Worm (Caenorhabditis elegans): Measurements from ENCODE around the gene nspa-2.
A peak's percentile ranks its signal among the peaks of the same experiment; 100 is the strongest.

Gene nspa-2

ce11 chrV:14899545-14899944 lies 8.7 kb downstream of the nspa-2 start, which contains the start of gene H12D21.10:
Gene H12D21.10 (plus strand): TSS chrV:14899804.
- TF ChIP-seq peb-1 (tag; optimal IDR thresholded peaks at IDR 0.05) (no peak), fos-1 (tag; optimal IDR thresholded peaks at IDR 0.05) (no peak), dmd-4 (tag; optimal IDR thresholded peaks at IDR 0.05) (no peak), mbf-1 (tag; optimal IDR thresholded peaks at IDR 0.05) (no peak), zag-1 (tag; optimal IDR thresholded peaks at IDR 0.05) (no peak), ceh-16 (tag; optimal IDR thresholded peaks at IDR 0.05) (no peak), ZK546.5 (tag; optimal IDR thresholded peaks at IDR 0.05) (no peak), nhr-77 (tag; optimal IDR thresholded peaks at IDR 0.05) (no peak), mdl-1 (tag; optimal IDR thresholded peaks at IDR 0.05) (no peak), ztf-4 (tag; optimal IDR thresholded peaks at IDR 0.05) (no peak), Y55F3AM.14 (GFP tag; optimal IDR thresholded peaks at IDR 0.05) (no peak), lin-11 (tag; optimal IDR thresholded peaks at IDR 0.05) (no peak), unc-39 (tag; optimal IDR thresholded peaks at IDR 0.05) (no peak), C34F6.9 (tag; optimal IDR thresholded peaks at IDR 0.05) (no peak), unc-55 (GFP tag; optimal IDR thresholded peaks at IDR 0.05) (no peak), ztf-11 (tag; optimal IDR thresholded peaks at IDR 0.05) (no peak), nhr-12 (tag; optimal IDR thresholded peaks at IDR 0.05) (no peak), nhr-11 (tag; optimal IDR thresholded peaks at IDR 0.05) (no peak), elt-3 (tag; optimal IDR thresholded peaks at IDR 0.05) (no peak), nhr-25 (tag; optimal IDR thresholded peaks at IDR 0.05) (no peak)

ce11 chrV:14900905-14901304 lies 10.0 kb downstream of the nspa-2 start:
- TF ChIP-seq ceh-82 (tag; optimal IDR thresholded peaks at IDR 0.05) (no peak), mdl-1 (tag; optimal IDR thresholded peaks at IDR 0.05) (no peak), ztf-11 (tag; optimal IDR thresholded peaks at IDR 0.05) (no peak), nhr-23 (tag; optimal IDR thresholded peaks at IDR 0.05) (no peak), unc-55 (GFP tag; optimal IDR thresholded peaks at IDR 0.05) (no peak), elt-1 (tag; optimal IDR thresholded peaks at IDR 0.05) (no peak), aly-2 (tag; optimal IDR thresholded peaks at IDR 0.05) (no peak), nhr-237 (tag; optimal IDR thresholded peaks at IDR 0.05) (no peak), sem-4 (tag; optimal IDR thresholded peaks at IDR 0.05) (no peak), nhr-21 (tag; optimal IDR thresholded peaks at IDR 0.05) (no peak), snpc-4 (tag; optimal IDR thresholded peaks at IDR 0.05) (no peak), C34F6.9 (tag; optimal IDR thresholded peaks at IDR 0.05) (no peak), R02D3.7 (tag; optimal IDR thresholded peaks at IDR 0.05) (no peak), sma-3 (GFP tag; optimal IDR thresholded peaks at IDR 0.05) (no peak), nhr-25 (tag; optimal IDR thresholded peaks at IDR 0.05) (no peak), fos-1 (tag; optimal IDR thresholded peaks at IDR 0.05) (no peak), skn-1 (tag; optimal IDR thresholded peaks at IDR 0.05) (no peak)

- TF ChIP-seq unc-55 (GFP tag; optimal IDR thresholded peaks at IDR 0.05) (no peak), nhr-237 (tag; optimal IDR thresholded peaks at IDR 0.05) (no peak), ztf-11 (tag; optimal IDR thresholded peaks at IDR 0.05) (no peak), egl-27 (tag; optimal IDR thresholded peaks at IDR 0.05) (no peak), nhr-21 (tag; optimal IDR thresholded peaks at IDR 0.05) (no peak), zag-1 (tag; optimal IDR thresholded peaks at IDR 0.05) (no peak), nhr-6 (tag; optimal IDR thresholded peaks at IDR 0.05) (no peak), ZK546.5 (tag; optimal IDR thresholded peaks at IDR 0.05) (no peak), dmd-4 (tag; optimal IDR thresholded peaks at IDR 0.05) (no peak), nhr-23 (tag; optimal IDR thresholded peaks at IDR 0.05) (no peak), crh-2 (tag; optimal IDR thresholded peaks at IDR 0.05) (no peak), mdl-1 (tag; optimal IDR thresholded peaks at IDR 0.05) (no peak), nhr-11 (tag; optimal IDR thresholded peaks at IDR 0.05) (no peak), fos-1 (tag; optimal IDR thresholded peaks at IDR 0.05) (no peak)
Observed at ce11 chrV:14907445-14907844, 16.6 kb downstream of the nspa-2 start.

- TF ChIP-seq C34F6.9 (tag; optimal IDR thresholded peaks at IDR 0.05) (peak; percentile 2), F13H6.1 (tag; optimal IDR thresholded peaks at IDR 0.05) (no peak)
Observed at ce11 chrV:14909331-14909835, 18.5 kb downstream of the nspa-2 start, which contains the start of gene H12D21.9. Gene H12D21.9 (minus strand): TSS chrV:14909478.

ce11 chrV:14910758-14911157 lies 19.9 kb downstream of the nspa-2 start:
- TF ChIP-seq ceh-16 (tag; optimal IDR thresholded peaks at IDR 0.05), result no peak
- TF ChIP-seq Y55F3AM.14 (GFP tag; optimal IDR thresholded peaks at IDR 0.05), result no peak
- no peak for TF ChIP-seq nhr-11 (tag; optimal IDR thresholded peaks at IDR 0.05)
- TF ChIP-seq nhr-21 (tag; optimal IDR thresholded peaks at IDR 0.05), result no peak
- no peak for TF ChIP-seq ama-1 (optimal IDR thresholded peaks at IDR 0.05)
- TF ChIP-seq lin-11 (tag; optimal IDR thresholded peaks at IDR 0.05), result no peak
- TF ChIP-seq nhr-12 (tag; optimal IDR thresholded peaks at IDR 0.05), result no peak
- TF ChIP-seq gmeb-1 (tag; optimal IDR thresholded peaks at IDR 0.05), result no peak
- TF ChIP-seq ztf-11 (tag; optimal IDR thresholded peaks at IDR 0.05), result no peak
- TF ChIP-seq nhr-129 (tag; optimal IDR thresholded peaks at IDR 0.05), result no peak
